Fruit fly (Drosophila melanogaster) whole organism, prepupa: ENCODE data around the gene CG46318.

ENCODE experiments used
- CG10631 ChIP-seq: fragments of 200-800 bp; sonication (Bioruptor generic); optimal IDR thresholded peaks from 2 replicates; lab custom pipeline; 2016; ENCODE audit warnings: missing biosample characterization, missing genetic modification characterization
- CG10669 ChIP-seq: fragments of 200-800 bp; sonication (Bioruptor generic); optimal IDR thresholded peaks from 3 replicates; lab custom pipeline; 2018; ENCODE audit warnings: missing biosample characterization, mild to moderate bottlenecking, missing genetic modification characterization, moderate library complexity
- CG11294 ChIP-seq: fragments of 200-800 bp; sonication (Bioruptor generic); IDR thresholded peaks from 2 replicates; pipeline ENCODE4 v1.3.6; 2022; ENCODE audit warnings: missing biosample characterization, missing genetic modification characterization
- CG11762 ChIP-seq: fragments of 200-800 bp; sonication (Bioruptor generic); optimal IDR thresholded peaks from 3 replicates; lab custom pipeline; 2016; ENCODE audit warnings: missing biosample characterization, missing genetic modification characterization; ENCODE audit not compliant: insufficient read depth
- CG15336 ChIP-seq: fragments of 200-800 bp; sonication (Bioruptor generic); IDR thresholded peaks from 2 replicates; pipeline ENCODE4 v1.3.6; 2022; ENCODE audit warnings: missing biosample characterization, missing genetic modification characterization
- CG1621 ChIP-seq: fragments of 200-800 bp; sonication (Bioruptor generic); optimal IDR thresholded peaks from 3 replicates; lab custom pipeline; 2018; ENCODE audit warnings: missing biosample characterization, mild to moderate bottlenecking, missing genetic modification characterization
- CG3032 ChIP-seq: fragments of 200-800 bp; optimal IDR thresholded peaks from 2 replicates; lab custom pipeline; 2019; ENCODE audit warnings: missing biosample characterization, mild to moderate bottlenecking, missing genetic modification characterization, moderate library complexity
- CG34406 ChIP-seq: fragments of 200-800 bp; sonication (Bioruptor generic); optimal IDR thresholded peaks from 3 replicates; lab custom pipeline; 2016; ENCODE audit warnings: missing biosample characterization, missing genetic modification characterization
- CG4318 ChIP-seq: fragments of 200-800 bp; sonication (Bioruptor generic); optimal IDR thresholded peaks from 3 replicates; lab custom pipeline; 2017; ENCODE audit warnings: missing biosample characterization, mild to moderate bottlenecking, missing genetic modification characterization
- CG6163 ChIP-seq: fragments of 200-800 bp; sonication (Bioruptor generic); IDR thresholded peaks from 3 replicates; pipeline ENCODE4 v1.3.6; 2022; ENCODE audit warnings: missing biosample characterization, missing genetic modification characterization
- CG6276 ChIP-seq: fragments of 200-800 bp; sonication (Bioruptor generic); optimal IDR thresholded peaks from 2 replicates; lab custom pipeline; 2017; ENCODE audit warnings: missing biosample characterization, mild to moderate bottlenecking, missing genetic modification characterization
- CG6792 ChIP-seq: fragments of 200-800 bp; sonication (Bioruptor generic); optimal IDR thresholded peaks from 3 replicates; lab custom pipeline; 2016; ENCODE audit warnings: missing biosample characterization, missing genetic modification characterization
- CG6808 ChIP-seq: fragments of 200-800 bp; sonication (Bioruptor generic); optimal IDR thresholded peaks from 3 replicates; lab custom pipeline; 2017; ENCODE audit warnings: missing biosample characterization, missing genetic modification characterization, mild to moderate bottlenecking, moderate library complexity, missing genetic modification reagents
- CG7368 ChIP-seq: fragments of 200-800 bp; sonication (Bioruptor generic); optimal IDR thresholded peaks from 3 replicates; lab custom pipeline; 2016; ENCODE audit warnings: missing biosample characterization, missing genetic modification characterization
- CG8119 ChIP-seq: fragments of 200-800 bp; sonication (Bioruptor generic); IDR thresholded peaks from 3 replicates; pipeline ENCODE4 v1.3.6; 2022; ENCODE audit warnings: missing biosample characterization, missing genetic modification characterization
- CG8319 ChIP-seq: fragments of 200-800 bp; sonication (Bioruptor generic); optimal IDR thresholded peaks from 3 replicates; lab custom pipeline; 2016; ENCODE audit warnings: missing biosample characterization, missing genetic modification characterization
- CG8632 ChIP-seq: fragments of 200-800 bp; sonication (Bioruptor generic); optimal IDR thresholded peaks from 3 replicates; lab custom pipeline; 2016; ENCODE audit warnings: missing biosample characterization, missing genetic modification characterization
- CG9139 ChIP-seq: fragments of 200-800 bp; sonication (Bioruptor generic); optimal IDR thresholded peaks from 3 replicates; lab custom pipeline; 2017; ENCODE audit warnings: missing biosample characterization, mild to moderate bottlenecking, missing genetic modification characterization
- Eip93F ChIP-seq: fragments of 200-800 bp; sonication (Bioruptor generic); optimal IDR thresholded peaks from 2 replicates; lab custom pipeline; 2016; ENCODE audit warnings: missing biosample characterization, mild to moderate bottlenecking, missing genetic modification characterization
- Ets21C ChIP-seq: fragments of 200-800 bp; sonication (Bioruptor generic); optimal IDR thresholded peaks from 3 replicates; lab custom pipeline; 2016; ENCODE audit warnings: missing biosample characterization, missing genetic modification characterization
- Ets96B ChIP-seq: fragments of 200-800 bp; optimal IDR thresholded peaks from 2 replicates; lab custom pipeline; 2019; ENCODE audit warnings: missing biosample characterization, mild to moderate bottlenecking, missing genetic modification characterization, moderate library complexity
- Gug ChIP-seq: fragments of 200-800 bp; sonication (Bioruptor generic); IDR thresholded peaks from 2 replicates; pipeline ENCODE4 v1.3.6; 2022; ENCODE audit warnings: missing biosample characterization, missing genetic modification characterization
- Hr38 ChIP-seq: sonication (Bioruptor generic); optimal IDR thresholded peaks from 2 replicates; lab custom pipeline; 2016; ENCODE audit warnings: missing biosample characterization, missing genetic modification characterization
- Lpt ChIP-seq: fragments of 200-800 bp; sonication (Bioruptor generic); optimal IDR thresholded peaks from 3 replicates; lab custom pipeline; 2016; ENCODE audit warnings: missing biosample characterization, missing genetic modification characterization
- OdsH ChIP-seq: fragments of 200-800 bp; sonication (Bioruptor generic); optimal IDR thresholded peaks from 3 replicates; lab custom pipeline; 2016; ENCODE audit warnings: missing biosample characterization, missing genetic modification characterization
- Smox ChIP-seq: fragments of 200-800 bp; sonication (Bioruptor generic); optimal IDR thresholded peaks from 3 replicates; lab custom pipeline; 2016; ENCODE audit warnings: missing biosample characterization, missing genetic modification characterization
- Sox102F ChIP-seq: fragments of 200-800 bp; sonication (Bioruptor generic); optimal IDR thresholded peaks from 2 replicates; lab custom pipeline; 2016; ENCODE audit warnings: missing biosample characterization, mild to moderate bottlenecking, missing genetic modification characterization
- Sox14 ChIP-seq: fragments of 200-800 bp; sonication (Bioruptor generic); optimal IDR thresholded peaks from 3 replicates; lab custom pipeline; 2016; ENCODE audit warnings: missing biosample characterization, missing genetic modification characterization
- cyc ChIP-seq: fragments of 200-800 bp; sonication (Bioruptor generic); optimal IDR thresholded peaks from 3 replicates; lab custom pipeline; 2016; ENCODE audit warnings: missing biosample characterization, missing genetic modification characterization
- eg ChIP-seq: fragments of 200-800 bp; sonication (Bioruptor generic); IDR thresholded peaks from 3 replicates; pipeline ENCODE4 v1.3.6; 2022; ENCODE audit warnings: missing biosample characterization, missing genetic modification characterization
- esn ChIP-seq: fragments of 200-800 bp; sonication (Bioruptor generic); optimal IDR thresholded peaks from 2 replicates; lab custom pipeline; 2016; ENCODE audit warnings: missing biosample characterization, mild to moderate bottlenecking, missing genetic modification characterization, moderate library complexity
- lz ChIP-seq: fragments of 200-800 bp; sonication (Bioruptor generic); optimal IDR thresholded peaks from 3 replicates; lab custom pipeline; 2016; ENCODE audit warnings: missing biosample characterization, missing genetic modification characterization
- salr ChIP-seq, 2 experiments: fragments of 200-800 bp; sonication (Bioruptor generic); optimal IDR thresholded peaks; 3 replicates each; lab custom pipeline; 2016 to 2018; ENCODE audit warnings: missing biosample characterization in 2 of 2, missing genetic modification characterization in 2 of 2, mild to moderate bottlenecking in 1 of 2
- spab ChIP-seq: fragments of 200-800 bp; sonication (Bioruptor generic); optimal IDR thresholded peaks from 2 replicates; lab custom pipeline; 2017; ENCODE audit warnings: missing biosample characterization, mild to moderate bottlenecking, missing genetic modification characterization, missing genetic modification reagents
- svp ChIP-seq: fragments of 200-800 bp; sonication (Bioruptor generic); peaks from one replicate; lab custom pipeline; 2016; ENCODE audit warnings: missing biosample characterization, missing genetic modification characterization

The CG46318 gene

dm6 chr3R:18719767-18720341, 39.5 kb downstream of the CG46318 start (continued):
- no peak for TF ChIP-seq Hr38
- TF ChIP-seq CG10631 (GFP tag; lab: Kevin White, UChicago), result peak; percentile 63
- peak; percentile 12 for TF ChIP-seq CG4318 (GFP tag; lab: Kevin White, UChicago)
- peak; percentile 55 for TF ChIP-seq CG6808
- TF ChIP-seq eg (GFP tag; lab: Robert Waterston, UW), result no peak
- peak; percentile 69 for TF ChIP-seq CG10669 (GFP tag; lab: Kevin White, UChicago)
- peak; percentile 67 for TF ChIP-seq Sox14
- peak; percentile 38 for TF ChIP-seq CG8319 (GFP tag; lab: Kevin White, UChicago)
- peak; percentile 74 for TF ChIP-seq Ets96B (tag; lab: Kevin White, UChicago)
- TF ChIP-seq CG8119 (GFP tag; lab: Robert Waterston, UW), result no peak
- peak; percentile 68 for TF ChIP-seq CG6792 (GFP tag; lab: Kevin White, UChicago)
- no peak for TF ChIP-seq Lpt (GFP tag; lab: Kevin White, UChicago)
- TF ChIP-seq CG3032, result peak; percentile 74
- peak; percentile 52 for TF ChIP-seq CG34406 (GFP tag; lab: Kevin White, UChicago)
- peak; percentile 13 for TF ChIP-seq CG6276 (GFP tag; lab: Kevin White, UChicago)
- peak; percentile 69; the same call in 1 of the 3 replicates for TF ChIP-seq CG6163
- TF ChIP-seq CG11762 (GFP tag; lab: Kevin White, UChicago), result peak; percentile 28
- TF ChIP-seq OdsH, result peak; percentile 57
- no peak for TF ChIP-seq esn (GFP tag; lab: Kevin White, UChicago)
- peak; percentile 52 for TF ChIP-seq CG8632 (GFP tag; lab: Kevin White, UChicago)
- no peak for TF ChIP-seq Eip93F (GFP tag; lab: Kevin White, UChicago)
- peak; percentile 19 for TF ChIP-seq CG7368 (GFP tag; lab: Kevin White, UChicago)

dm6 chr3R:18721368-18721767, 41.0 kb downstream of the CG46318 start:
- TF ChIP-seq CG15336 (GFP tag; lab: Robert Waterston, UW) (no peak), salr (GFP tag; optimal IDR thresholded peaks at IDR 0.05; lab: Kevin White, UChicago) (no peak), CG7368 (GFP tag; lab: Kevin White, UChicago) (no peak), CG9139 (GFP tag; lab: Kevin White, UChicago) (no peak), cyc (no peak), Ets21C (GFP tag; lab: Kevin White, UChicago) (no peak), lz (GFP tag; lab: Kevin White, UChicago) (no peak), Smox (GFP tag; lab: Kevin White, UChicago) (no peak), Sox102F (GFP tag; lab: Kevin White, UChicago) (no peak)

- TF ChIP-seq Eip93F (GFP tag; lab: Kevin White, UChicago), result no peak
- TF ChIP-seq svp, result no peak
- no peak for TF ChIP-seq Sox14
- TF ChIP-seq Smox (GFP tag; lab: Kevin White, UChicago), result no peak
- TF ChIP-seq CG6792 (GFP tag; lab: Kevin White, UChicago), result no peak
- TF ChIP-seq CG4318 (GFP tag; lab: Kevin White, UChicago), result no peak
- no peak for TF ChIP-seq CG11294 (GFP tag; lab: Robert Waterston, UW)
- no peak for TF ChIP-seq spab (GFP tag; lab: Kevin White, UChicago)
- TF ChIP-seq CG6276 (GFP tag; lab: Kevin White, UChicago), result no peak
- no peak for TF ChIP-seq Gug (GFP tag; lab: Robert Waterston, UW)
- TF ChIP-seq CG9139 (GFP tag; lab: Kevin White, UChicago), result no peak
- TF ChIP-seq CG1621, result no peak
- TF ChIP-seq, all 60 proteins: peak for 0
Observed at dm6 chr3R:18722490-18722889, 42.1 kb downstream of the CG46318 start, which contains the start of gene CG34283. TSS of gene CG34283 (minus strand) at chr3R:18722590.

- no peak for TF ChIP-seq CG10669 (GFP tag; lab: Kevin White, UChicago)
Observed at dm6 chr3R:18726334-18726733, 45.9 kb downstream of the CG46318 start, which contains the start of gene CG7714. TSS of gene CG7714 (minus strand) at chr3R:18726434.
